Worm (Caenorhabditis elegans): ENCODE measurements around the gene gei-13.
A peak's percentile ranks its signal among the peaks of the same experiment; 100 is the strongest.

The gei-13 gene

ce11 chrIII:9639281-9640050, 2.5 kb upstream of the gei-13 start:
- no peak for TF ChIP-seq R02D3.7 (tag; optimal IDR thresholded peaks at IDR 0.05)
- TF ChIP-seq pqm-1 (tag; optimal IDR thresholded peaks at IDR 0.05) = no peak
- peak; percentile 30 for TF ChIP-seq nhr-23 (tag; optimal IDR thresholded peaks at IDR 0.05)

- TF ChIP-seq fkh-10 (GFP tag; optimal IDR thresholded peaks at IDR 0.05) (no peak), nhr-76 (tag; optimal IDR thresholded peaks at IDR 0.05) (no peak), nhr-12 (tag; optimal IDR thresholded peaks at IDR 0.05) (no peak), daf-12 (tag; optimal IDR thresholded peaks at IDR 0.05) (no peak), elt-3 (tag; optimal IDR thresholded peaks at IDR 0.05) (no peak), aly-2 (tag; optimal IDR thresholded peaks at IDR 0.05) (no peak), ama-1 (optimal IDR thresholded peaks at IDR 0.05) (no peak), ZK546.5 (tag; optimal IDR thresholded peaks at IDR 0.05) (no peak), mdl-1 (tag; optimal IDR thresholded peaks at IDR 0.05) (no peak), elt-1 (tag; optimal IDR thresholded peaks at IDR 0.05) (no peak), egl-5 (tag; optimal IDR thresholded peaks at IDR 0.05) (no peak), ztf-4 (tag; optimal IDR thresholded peaks at IDR 0.05) (no peak), ceh-28 (tag; optimal IDR thresholded peaks at IDR 0.05) (no peak), nhr-77 (tag; optimal IDR thresholded peaks at IDR 0.05) (no peak), jun-1 (tag; optimal IDR thresholded peaks at IDR 0.05) (peak; percentile 6), ceh-16 (tag; optimal IDR thresholded peaks at IDR 0.05) (no peak), tbx-2 (tag; optimal IDR thresholded peaks at IDR 0.05) (no peak), pha-4 (tag; optimal IDR thresholded peaks at IDR 0.05) (peak; percentile 9), R02D3.7 (tag; optimal IDR thresholded peaks at IDR 0.05) (no peak), ceh-82 (tag; optimal IDR thresholded peaks at IDR 0.05) (no peak), nhr-43 (tag; optimal IDR thresholded peaks at IDR 0.05; ENCODE audit: poor library complexity, severe bottlenecking) (no peak), skn-1 (tag; optimal IDR thresholded peaks at IDR 0.05) (no peak), elt-2 (tag; optimal IDR thresholded peaks at IDR 0.05) (peak; percentile 94), nhr-28 (tag; optimal IDR thresholded peaks at IDR 0.05) (no peak), unc-62 (GFP tag; optimal IDR thresholded peaks at IDR 0.05) (no peak), snpc-4 (tag; optimal IDR thresholded peaks at IDR 0.05) (no peak), pqm-1 (tag; optimal IDR thresholded peaks at IDR 0.05) (peak; percentile 97), ztf-11 (tag; optimal IDR thresholded peaks at IDR 0.05) (no peak)
Observed at ce11 chrIII:9638159-9638754, 1.3 kb upstream of the gei-13 start.

- no peak for TF ChIP-seq ama-1 (optimal IDR thresholded peaks at IDR 0.05)
- TF ChIP-seq snpc-4 (tag; optimal IDR thresholded peaks at IDR 0.05) = peak; percentile 57
- TF ChIP-seq nhr-25 (tag; optimal IDR thresholded peaks at IDR 0.05) = peak; percentile 69
- no peak for TF ChIP-seq daf-12 (tag; optimal IDR thresholded peaks at IDR 0.05)
- TF ChIP-seq ceh-82 (tag; optimal IDR thresholded peaks at IDR 0.05) = peak; percentile 57
- no peak for TF ChIP-seq ZK546.5 (tag; optimal IDR thresholded peaks at IDR 0.05)
- TF ChIP-seq skn-1 (tag; optimal IDR thresholded peaks at IDR 0.05) = peak; percentile 53
- TF ChIP-seq unc-62 (GFP tag; optimal IDR thresholded peaks at IDR 0.05) = no peak
- TF ChIP-seq unc-39 (tag; optimal IDR thresholded peaks at IDR 0.05) = no peak
- no peak for TF ChIP-seq ceh-9 (tag; optimal IDR thresholded peaks at IDR 0.05)
- no peak for TF ChIP-seq mml-1 (tag; optimal IDR thresholded peaks at IDR 0.05)
- TF ChIP-seq fkh-10 (GFP tag; optimal IDR thresholded peaks at IDR 0.05) = no peak
- no peak for TF ChIP-seq nhr-67 (tag; optimal IDR thresholded peaks at IDR 0.05)
- TF ChIP-seq jun-1 (tag; optimal IDR thresholded peaks at IDR 0.05) = peak; percentile 35
- TF ChIP-seq fos-1 (tag; optimal IDR thresholded peaks at IDR 0.05) = no peak
- TF ChIP-seq eor-1 (tag; optimal IDR thresholded peaks at IDR 0.05) = no peak
- TF ChIP-seq sea-2 (GFP tag; optimal IDR thresholded peaks at IDR 0.05) = no peak
- TF ChIP-seq ztf-11 (tag; optimal IDR thresholded peaks at IDR 0.05) = no peak
- TF ChIP-seq nhr-43 (tag; optimal IDR thresholded peaks at IDR 0.05; ENCODE audit: poor library complexity, severe bottlenecking) = peak; percentile 62
- TF ChIP-seq nhr-237 (tag; optimal IDR thresholded peaks at IDR 0.05) = no peak
- no peak for TF ChIP-seq nhr-77 (tag; optimal IDR thresholded peaks at IDR 0.05)
- TF ChIP-seq lin-39 (tag; optimal IDR thresholded peaks at IDR 0.05) = peak; percentile 71
- TF ChIP-seq elt-1 (tag; optimal IDR thresholded peaks at IDR 0.05) = peak; percentile 12
- peak; percentile 5 for TF ChIP-seq tbx-2 (tag; optimal IDR thresholded peaks at IDR 0.05)
- TF ChIP-seq aly-2 (tag; optimal IDR thresholded peaks at IDR 0.05) = no peak
- peak; percentile 92 for TF ChIP-seq nfya-1 (tag; optimal IDR thresholded peaks at IDR 0.05; ENCODE audit: insufficient read depth)
- TF ChIP-seq nhr-23 (tag; optimal IDR thresholded peaks at IDR 0.05) = peak; percentile 92
- no peak for TF ChIP-seq nhr-28 (tag; optimal IDR thresholded peaks at IDR 0.05)
- TF ChIP-seq elt-2 (tag; optimal IDR thresholded peaks at IDR 0.05) = peak; percentile 47
- peak; percentile 87 for TF ChIP-seq lin-15B (tag; optimal IDR thresholded peaks at IDR 0.05)
- TF ChIP-seq elt-3 (tag; optimal IDR thresholded peaks at IDR 0.05) = no peak
- TF ChIP-seq lsy-12 (tag; optimal IDR thresholded peaks at IDR 0.05) = peak; percentile 36
- TF ChIP-seq R02D3.7 (tag; optimal IDR thresholded peaks at IDR 0.05) = peak; percentile 26
- TF ChIP-seq zag-1 (tag; optimal IDR thresholded peaks at IDR 0.05) = no peak
- TF ChIP-seq ceh-16 (tag; optimal IDR thresholded peaks at IDR 0.05) = no peak
- TF ChIP-seq pqm-1 (tag; optimal IDR thresholded peaks at IDR 0.05) = no peak
- no peak for TF ChIP-seq egl-27 (tag; optimal IDR thresholded peaks at IDR 0.05)
- TF ChIP-seq pha-4 (tag; optimal IDR thresholded peaks at IDR 0.05) = peak; percentile 95
- TF ChIP-seq egl-5 (tag; optimal IDR thresholded peaks at IDR 0.05) = peak; percentile 95
Observed at ce11 chrIII:9631117-9631655, 5.7 kb downstream of the gei-13 start, which contains the start of gene ubc-7. ubc-7 (minus strand) TSS chrIII:9631167.
